Worm (Caenorhabditis elegans): Measurements from ENCODE around the gene Y50E8A.1.

- TF ChIP-seq nhr-77 (tag; optimal IDR thresholded peaks at IDR 0.05), result no peak
- no peak for TF ChIP-seq mdl-1 (tag; optimal IDR thresholded peaks at IDR 0.05)
- no peak for TF ChIP-seq ztf-11 (tag; optimal IDR thresholded peaks at IDR 0.05)
- TF ChIP-seq nhr-25 (tag; optimal IDR thresholded peaks at IDR 0.05), result no peak
- no peak for TF ChIP-seq egl-27 (tag; optimal IDR thresholded peaks at IDR 0.05)
- TF ChIP-seq unc-39 (tag; optimal IDR thresholded peaks at IDR 0.05), result no peak
- no peak for TF ChIP-seq elt-1 (tag; optimal IDR thresholded peaks at IDR 0.05)
- no peak for TF ChIP-seq lin-39 (tag; optimal IDR thresholded peaks at IDR 0.05)
- TF ChIP-seq fos-1 (tag; optimal IDR thresholded peaks at IDR 0.05), result no peak
- TF ChIP-seq nhr-12 (tag; optimal IDR thresholded peaks at IDR 0.05), result no peak
- TF ChIP-seq peb-1 (tag; optimal IDR thresholded peaks at IDR 0.05), result no peak
- TF ChIP-seq ZK546.5 (tag; optimal IDR thresholded peaks at IDR 0.05), result no peak
These were observed 36.9 kb downstream of the Y50E8A.1 start for ce11 chrV:14763582-14763981.

All from whole organism, L2 larva.